Fruit fly (Drosophila melanogaster): ENCODE results near the gene Ubi-p63E.

DNA sequence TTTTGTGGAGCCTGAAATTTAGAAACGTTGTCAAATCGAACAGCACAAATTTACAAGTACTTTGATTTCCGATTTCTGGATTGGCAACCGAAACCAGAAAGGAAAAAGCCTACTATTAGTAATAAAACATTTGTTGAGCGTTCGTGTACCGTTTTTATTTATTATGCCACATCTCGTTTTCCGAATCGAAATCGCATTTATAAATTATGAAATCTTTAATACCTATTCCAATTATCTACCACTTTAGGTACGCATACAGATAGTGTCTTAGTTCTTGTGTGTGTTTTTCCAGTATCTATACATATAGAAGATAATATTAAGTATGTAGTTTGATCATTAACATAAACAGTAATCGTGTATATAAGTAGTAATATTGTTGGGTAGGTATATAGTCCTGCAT, 6.8 kb upstream of the Ubi-p63E start, which contains the start of gene mge:
- TF ChIP-seq pan (optimal IDR thresholded peaks at IDR 0.05): no peak
- no peak for TF ChIP-seq CG8478 (optimal IDR thresholded peaks at IDR 0.05)
- no peak for TF ChIP-seq psq (optimal IDR thresholded peaks at IDR 0.05)
- no peak for TF ChIP-seq EcR (GFP tag; optimal IDR thresholded peaks at IDR 0.05)
- TF ChIP-seq Dll (optimal IDR thresholded peaks at IDR 0.05): no peak
- TF ChIP-seq usp (GFP tag; optimal IDR thresholded peaks at IDR 0.05): no peak
